Fruit fly (Drosophila melanogaster) whole organism, prepupa: ENCODE results near the gene IntS11.

Experiments used
- Blimp-1 ChIP-seq: fragments of 200-800 bp; sonication (Bioruptor generic); optimal IDR thresholded peaks from 3 replicates; lab custom pipeline; 2017; ENCODE audit warnings: missing biosample characterization, missing genetic modification characterization, mild to moderate bottlenecking, moderate library complexity, missing genetic modification reagents
- CG10631 ChIP-seq: fragments of 200-800 bp; sonication (Bioruptor generic); optimal IDR thresholded peaks from 2 replicates; lab custom pipeline; 2016; ENCODE audit warnings: missing biosample characterization, missing genetic modification characterization
- CG11294 ChIP-seq: fragments of 200-800 bp; sonication (Bioruptor generic); IDR thresholded peaks from 2 replicates; pipeline ENCODE4 v1.3.6; 2022; ENCODE audit warnings: missing biosample characterization, missing genetic modification characterization
- CG11902 ChIP-seq: fragments of 200-800 bp; sonication (Bioruptor generic); optimal IDR thresholded peaks from 3 replicates; lab custom pipeline; 2016; ENCODE audit warnings: missing biosample characterization, missing genetic modification characterization
- CG15336 ChIP-seq: fragments of 200-800 bp; sonication (Bioruptor generic); IDR thresholded peaks from 2 replicates; pipeline ENCODE4 v1.3.6; 2022; ENCODE audit warnings: missing biosample characterization, missing genetic modification characterization
- CG16779 ChIP-seq: fragments of 200-800 bp; sonication (Bioruptor generic); optimal IDR thresholded peaks from 3 replicates; lab custom pipeline; 2017; ENCODE audit warnings: missing biosample characterization, mild to moderate bottlenecking, missing genetic modification characterization
- CG3032 ChIP-seq: fragments of 200-800 bp; optimal IDR thresholded peaks from 2 replicates; lab custom pipeline; 2019; ENCODE audit warnings: missing biosample characterization, mild to moderate bottlenecking, missing genetic modification characterization, moderate library complexity
- CG32006 ChIP-seq: fragments of 200-800 bp; sonication (Bioruptor generic); optimal IDR thresholded peaks from 3 replicates; lab custom pipeline; 2017; ENCODE audit warnings: missing biosample characterization, mild to moderate bottlenecking, missing genetic modification characterization
- CG34406 ChIP-seq: fragments of 200-800 bp; sonication (Bioruptor generic); optimal IDR thresholded peaks from 3 replicates; lab custom pipeline; 2016; ENCODE audit warnings: missing biosample characterization, missing genetic modification characterization
- CG3919 ChIP-seq: fragments of 200-800 bp; sonication (Bioruptor generic); optimal IDR thresholded peaks from 3 replicates; lab custom pipeline; 2016; ENCODE audit warnings: missing biosample characterization, missing genetic modification characterization
- CG4318 ChIP-seq: fragments of 200-800 bp; sonication (Bioruptor generic); optimal IDR thresholded peaks from 3 replicates; lab custom pipeline; 2017; ENCODE audit warnings: missing biosample characterization, mild to moderate bottlenecking, missing genetic modification characterization
- CG6163 ChIP-seq: fragments of 200-800 bp; sonication (Bioruptor generic); IDR thresholded peaks from 3 replicates; pipeline ENCODE4 v1.3.6; 2022; ENCODE audit warnings: missing biosample characterization, missing genetic modification characterization
- CG6808 ChIP-seq: fragments of 200-800 bp; sonication (Bioruptor generic); optimal IDR thresholded peaks from 3 replicates; lab custom pipeline; 2017; ENCODE audit warnings: missing biosample characterization, missing genetic modification characterization, mild to moderate bottlenecking, moderate library complexity, missing genetic modification reagents
- CG7368 ChIP-seq: fragments of 200-800 bp; sonication (Bioruptor generic); optimal IDR thresholded peaks from 3 replicates; lab custom pipeline; 2016; ENCODE audit warnings: missing biosample characterization, missing genetic modification characterization
- CG8119 ChIP-seq: fragments of 200-800 bp; sonication (Bioruptor generic); IDR thresholded peaks from 3 replicates; pipeline ENCODE4 v1.3.6; 2022; ENCODE audit warnings: missing biosample characterization, missing genetic modification characterization
- CG8632 ChIP-seq: fragments of 200-800 bp; sonication (Bioruptor generic); optimal IDR thresholded peaks from 3 replicates; lab custom pipeline; 2016; ENCODE audit warnings: missing biosample characterization, missing genetic modification characterization
- Eip93F ChIP-seq: fragments of 200-800 bp; sonication (Bioruptor generic); optimal IDR thresholded peaks from 2 replicates; lab custom pipeline; 2016; ENCODE audit warnings: missing biosample characterization, mild to moderate bottlenecking, missing genetic modification characterization
- Ets21C ChIP-seq: fragments of 200-800 bp; sonication (Bioruptor generic); optimal IDR thresholded peaks from 3 replicates; lab custom pipeline; 2016; ENCODE audit warnings: missing biosample characterization, missing genetic modification characterization
- Ets96B ChIP-seq: fragments of 200-800 bp; optimal IDR thresholded peaks from 2 replicates; lab custom pipeline; 2019; ENCODE audit warnings: missing biosample characterization, mild to moderate bottlenecking, missing genetic modification characterization, moderate library complexity
- Gug ChIP-seq: fragments of 200-800 bp; sonication (Bioruptor generic); IDR thresholded peaks from 2 replicates; pipeline ENCODE4 v1.3.6; 2022; ENCODE audit warnings: missing biosample characterization, missing genetic modification characterization
- Hr39 ChIP-seq: fragments of 200-800 bp; sonication (Bioruptor generic); optimal IDR thresholded peaks from 2 replicates; lab custom pipeline; 2016; ENCODE audit warnings: missing biosample characterization, missing genetic modification characterization
- Lpt ChIP-seq: fragments of 200-800 bp; sonication (Bioruptor generic); optimal IDR thresholded peaks from 3 replicates; lab custom pipeline; 2016; ENCODE audit warnings: missing biosample characterization, missing genetic modification characterization
- Met ChIP-seq: fragments of 200-800 bp; sonication (Bioruptor generic); optimal IDR thresholded peaks from 3 replicates; lab custom pipeline; 2016; ENCODE audit warnings: missing biosample characterization, missing genetic modification characterization
- OdsH ChIP-seq: fragments of 200-800 bp; sonication (Bioruptor generic); optimal IDR thresholded peaks from 3 replicates; lab custom pipeline; 2016; ENCODE audit warnings: missing biosample characterization, missing genetic modification characterization
- Smox ChIP-seq: fragments of 200-800 bp; sonication (Bioruptor generic); optimal IDR thresholded peaks from 3 replicates; lab custom pipeline; 2016; ENCODE audit warnings: missing biosample characterization, missing genetic modification characterization
- Sox102F ChIP-seq: fragments of 200-800 bp; sonication (Bioruptor generic); optimal IDR thresholded peaks from 2 replicates; lab custom pipeline; 2016; ENCODE audit warnings: missing biosample characterization, mild to moderate bottlenecking, missing genetic modification characterization
- Sox14 ChIP-seq: fragments of 200-800 bp; sonication (Bioruptor generic); optimal IDR thresholded peaks from 3 replicates; lab custom pipeline; 2016; ENCODE audit warnings: missing biosample characterization, missing genetic modification characterization
- acj6 ChIP-seq: fragments of 200-800 bp; sonication (Bioruptor generic); optimal IDR thresholded peaks from 3 replicates; lab custom pipeline; 2016; ENCODE audit warnings: missing biosample characterization, missing genetic modification characterization
- cyc ChIP-seq: fragments of 200-800 bp; sonication (Bioruptor generic); optimal IDR thresholded peaks from 3 replicates; lab custom pipeline; 2016; ENCODE audit warnings: missing biosample characterization, missing genetic modification characterization
- dac ChIP-seq: fragments of 200-800 bp; sonication (Bioruptor generic); optimal IDR thresholded peaks from 2 replicates; lab custom pipeline; 2017; ENCODE audit warnings: missing biosample characterization, mild to moderate bottlenecking, missing genetic modification characterization
- dsx ChIP-seq: fragments of 200-800 bp; optimal IDR thresholded peaks from 3 replicates; lab custom pipeline; 2019; ENCODE audit warnings: missing biosample characterization, mild to moderate bottlenecking, missing genetic modification characterization, moderate library complexity; ENCODE audit not compliant: poor library complexity, severe bottlenecking
- eg ChIP-seq: fragments of 200-800 bp; sonication (Bioruptor generic); IDR thresholded peaks from 3 replicates; pipeline ENCODE4 v1.3.6; 2022; ENCODE audit warnings: missing biosample characterization, missing genetic modification characterization
- esn ChIP-seq: fragments of 200-800 bp; sonication (Bioruptor generic); optimal IDR thresholded peaks from 2 replicates; lab custom pipeline; 2016; ENCODE audit warnings: missing biosample characterization, mild to moderate bottlenecking, missing genetic modification characterization, moderate library complexity
- fd59A ChIP-seq: fragments of 200-800 bp; sonication (Bioruptor generic); optimal IDR thresholded peaks from 2 replicates; lab custom pipeline; 2017; ENCODE audit warnings: missing biosample characterization, mild to moderate bottlenecking, missing genetic modification characterization, missing genetic modification reagents
- fkh ChIP-seq: fragments of 200-800 bp; sonication (Bioruptor generic); optimal IDR thresholded peaks from 3 replicates; lab custom pipeline; 2017; ENCODE audit warnings: missing biosample characterization, mild to moderate bottlenecking, missing genetic modification characterization, moderate library complexity
- lz ChIP-seq: fragments of 200-800 bp; sonication (Bioruptor generic); optimal IDR thresholded peaks from 3 replicates; lab custom pipeline; 2016; ENCODE audit warnings: missing biosample characterization, missing genetic modification characterization
- net ChIP-seq: fragments of 200-800 bp; sonication (Bioruptor generic); optimal IDR thresholded peaks from 3 replicates; lab custom pipeline; 2016; ENCODE audit warnings: missing biosample characterization, missing genetic modification characterization
- pdm3 ChIP-seq: fragments of 200-800 bp; sonication (Bioruptor generic); optimal IDR thresholded peaks from 3 replicates; lab custom pipeline; 2016; ENCODE audit warnings: missing biosample characterization, missing genetic modification characterization
- salr ChIP-seq, 2 experiments: fragments of 200-800 bp; sonication (Bioruptor generic); optimal IDR thresholded peaks; 3 replicates each; lab custom pipeline; 2016 to 2018; ENCODE audit warnings: missing biosample characterization in 2 of 2, missing genetic modification characterization in 2 of 2, mild to moderate bottlenecking in 1 of 2
- spab ChIP-seq: fragments of 200-800 bp; sonication (Bioruptor generic); optimal IDR thresholded peaks from 2 replicates; lab custom pipeline; 2017; ENCODE audit warnings: missing biosample characterization, mild to moderate bottlenecking, missing genetic modification characterization, missing genetic modification reagents
- ss ChIP-seq, 2 experiments: fragments of 200-800 bp; sonication (Bioruptor generic); optimal IDR thresholded peaks; 2 replicates in 1 of 2; 3 replicates in 1 of 2; lab custom pipeline; 2017 to 2018; ENCODE audit warnings: mild to moderate bottlenecking in 2 of 2, missing biosample characterization in 2 of 2, missing genetic modification characterization in 2 of 2, moderate library complexity in 1 of 2
- vri ChIP-seq: fragments of 200-800 bp; sonication (Bioruptor generic); optimal IDR thresholded peaks from 3 replicates; lab custom pipeline; 2016; ENCODE audit warnings: missing biosample characterization, mild to moderate bottlenecking, missing genetic modification characterization

Gene IntS11

dm6 chr3R:29767236-29767635 lies 22.1 kb downstream of the IntS11 start:
- no peak for TF ChIP-seq CG15336 (GFP tag; lab: Robert Waterston, UW)
- peak; percentile 9 for TF ChIP-seq CG3919 (GFP tag; lab: Kevin White, UChicago)

- TF ChIP-seq spab (GFP tag; lab: Kevin White, UChicago), result no peak
- TF ChIP-seq CG6163 (GFP tag; lab: Robert Waterston, UW), result 0 out of 3 replicates have a peak, but pooled peaks have one; percentile 6
- TF ChIP-seq, all 60 proteins: peak for 1
Measured at dm6 chr3R:29770930-29771329, 25.8 kb downstream of the IntS11 start.

dm6 chr3R:29771645-29772089 lies 26.5 kb downstream of the IntS11 start:
- TF ChIP-seq CG32006 (GFP tag; lab: Kevin White, UChicago) (no peak), CG10631 (GFP tag; lab: Kevin White, UChicago) (no peak), vri (GFP tag; lab: Kevin White, UChicago) (peak; percentile 67), OdsH (GFP tag; lab: Kevin White, UChicago) (no peak), esn (GFP tag; lab: Kevin White, UChicago) (no peak), CG15336 (GFP tag; lab: Robert Waterston, UW) (peak; percentile 18; the same call in 1 of the 2 replicates), dsx (GFP tag; lab: Kevin White, UChicago) (peak; percentile 17), lz (GFP tag; lab: Kevin White, UChicago) (no peak), CG4318 (GFP tag; lab: Kevin White, UChicago) (no peak), eg (GFP tag; lab: Robert Waterston, UW) (peak; percentile 44; the same call in 1 of the 3 replicates), fkh (GFP tag; lab: Kevin White, UChicago) (peak; percentile 97), Blimp-1 (GFP tag; lab: Kevin White, UChicago) (no peak), CG16779 (tag; lab: Kevin White, UChicago) (peak; percentile 25), pdm3 (GFP tag; lab: Kevin White, UChicago) (no peak), CG8119 (GFP tag; lab: Robert Waterston, UW) (peak; percentile 27; the same call in 1 of the 3 replicates), ss (GFP tag; optimal IDR thresholded peaks at IDR 0.05; lab: Kevin White, UChicago) (peak in 1 of 2 experiments; percentile 46)

- TF ChIP-seq CG6163 (GFP tag; lab: Robert Waterston, UW) (peak; percentile 74), vri (GFP tag; lab: Kevin White, UChicago) (no peak), Sox14 (GFP tag; lab: Kevin White, UChicago) (no peak), salr (GFP tag; optimal IDR thresholded peaks at IDR 0.05; lab: Kevin White, UChicago) (peak in 1 of 2 experiments; percentile 60), Sox102F (no peak), spab (GFP tag; lab: Kevin White, UChicago) (peak; percentile 51), Ets96B (tag; lab: Kevin White, UChicago) (peak; percentile 16), CG7368 (no peak), CG8632 (GFP tag; lab: Kevin White, UChicago) (no peak), CG3032 (tag; lab: Kevin White, UChicago) (peak; percentile 52), fkh (GFP tag; lab: Kevin White, UChicago) (no peak), Eip93F (GFP tag; lab: Kevin White, UChicago) (no peak), CG11902 (GFP tag; lab: Kevin White, UChicago) (peak; percentile 28), CG32006 (GFP tag; lab: Kevin White, UChicago) (peak; percentile 61), Gug (no peak), dac (GFP tag; lab: Kevin White, UChicago) (no peak), dsx (GFP tag; lab: Kevin White, UChicago) (no peak), net (GFP tag; lab: Kevin White, UChicago) (no peak), acj6 (GFP tag; lab: Kevin White, UChicago) (no peak), Blimp-1 (GFP tag; lab: Kevin White, UChicago) (peak; percentile 16), Lpt (GFP tag; lab: Kevin White, UChicago) (no peak), CG6808 (peak; percentile 63), fd59A (GFP tag; lab: Kevin White, UChicago) (peak; percentile 20), Smox (GFP tag; lab: Kevin White, UChicago) (peak; percentile 36), esn (GFP tag; lab: Kevin White, UChicago) (peak; percentile 66), CG11294 (GFP tag; lab: Robert Waterston, UW) (no peak), Met (GFP tag; lab: Kevin White, UChicago) (peak; percentile 57), lz (GFP tag; lab: Kevin White, UChicago) (peak; percentile 61), Ets21C (GFP tag; lab: Kevin White, UChicago) (peak; percentile 10), Hr39 (GFP tag; lab: Kevin White, UChicago) (peak; percentile 12), cyc (GFP tag; lab: Kevin White, UChicago) (peak; percentile 42), CG34406 (GFP tag; lab: Kevin White, UChicago) (peak; percentile 30)
Measured at dm6 chr3R:29772090-29772794, 27.1 kb downstream of the IntS11 start.
